Worm (Caenorhabditis elegans) whole organism, mixed stage, embryonic: ENCODE measurements around the gene Y119D3B.14.

Experiments
- ces-1 ChIP-seq: fragments of 150-350 bp; optimal IDR thresholded peaks from 2 replicates; lab custom pipeline; 2014; ENCODE audit warnings: missing biosample characterization, missing genetic modification reagents, missing genetic modification characterization
- elt-1 ChIP-seq: sonication (generic microtip); optimal IDR thresholded peaks from 2 replicates; lab custom pipeline; 2017; ENCODE audit warnings: missing genetic modification characterization, mild to moderate bottlenecking, missing compliant biosample characterization, antibody characterized with exemption, moderate library complexity, borderline replicate concordance; ENCODE audit not compliant: insufficient read depth
- nhr-237 ChIP-seq: fragments of 150-350 bp; optimal IDR thresholded peaks from 2 replicates; lab custom pipeline; 2014; ENCODE audit warnings: missing biosample characterization, missing genetic modification characterization
- snpc-4 ChIP-seq: fragments of 150-350 bp; optimal IDR thresholded peaks from 2 replicates; lab custom pipeline; 2014; ENCODE audit warnings: missing biosample characterization, missing genetic modification characterization

DNA sequence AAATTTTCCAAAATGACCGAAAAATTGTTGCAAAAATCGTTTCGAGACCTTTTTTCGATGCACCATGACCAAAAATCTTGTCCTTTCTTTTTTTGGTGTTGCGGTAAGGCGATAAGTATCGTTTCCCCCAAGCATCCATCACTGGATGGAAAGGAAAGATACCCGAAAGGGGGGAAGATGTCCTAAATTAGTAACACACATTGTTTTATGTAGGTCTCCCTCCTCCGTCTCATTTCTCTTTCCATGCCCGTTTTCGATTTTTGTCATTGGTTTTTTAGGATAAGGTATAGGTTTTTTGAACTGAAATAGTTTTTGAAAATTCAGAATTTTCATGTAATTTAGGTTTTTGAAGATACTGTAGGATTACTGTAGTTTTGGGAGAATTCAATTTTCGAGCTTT lies 44.1 kb downstream of the Y119D3B.14 start:
- no peak for TF ChIP-seq snpc-4 (tag; lab: Kevin White, UChicago)
- no peak for TF ChIP-seq elt-1 (tag; lab: Kevin White, UChicago)
- no peak for TF ChIP-seq nhr-237
- TF ChIP-seq ces-1, result no peak
